Worm (Caenorhabditis elegans): Measurements from ENCODE around the gene syg-2.

The syg-2 gene

ce11 chrX:14637445-14637844 is 17.3 kb upstream of the syg-2 start:
- TF ChIP-seq tbx-2 (tag; optimal IDR thresholded peaks at IDR 0.05) = no peak
- TF ChIP-seq snpc-4 (tag; optimal IDR thresholded peaks at IDR 0.05) = peak; percentile 76

DNA sequence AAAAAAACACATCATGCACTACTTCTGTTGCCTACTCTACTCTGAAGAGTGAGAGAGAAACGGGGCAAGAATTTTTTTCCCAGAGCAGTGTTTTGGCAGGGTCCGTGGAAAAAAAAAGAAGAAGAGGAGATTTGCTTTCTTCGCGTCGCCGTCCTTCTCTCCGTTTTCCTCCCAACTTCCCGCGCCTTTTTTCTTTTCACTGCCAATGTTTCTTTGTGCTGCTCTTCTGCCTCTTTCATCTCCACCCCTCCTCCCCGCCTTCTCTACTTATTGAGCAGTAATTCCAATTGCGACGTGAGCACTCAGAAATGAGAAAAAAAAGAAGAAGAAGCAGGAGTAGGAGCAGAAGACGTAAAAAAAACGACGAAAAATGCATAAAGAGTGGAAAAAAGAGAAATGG is 14.8 kb upstream of the syg-2 start:
- TF ChIP-seq ceh-9 (tag; optimal IDR thresholded peaks at IDR 0.05) = no peak
- TF ChIP-seq sea-2 (GFP tag; optimal IDR thresholded peaks at IDR 0.05) = no peak
- TF ChIP-seq nhr-28 (tag; optimal IDR thresholded peaks at IDR 0.05) = no peak
- TF ChIP-seq hmg-11 (tag; optimal IDR thresholded peaks at IDR 0.05) = peak; percentile 15
- TF ChIP-seq ZK546.5 (tag; optimal IDR thresholded peaks at IDR 0.05) = no peak
- TF ChIP-seq daf-12 (tag; optimal IDR thresholded peaks at IDR 0.05) = no peak
- peak; percentile 95 for TF ChIP-seq fkh-10 (GFP tag; optimal IDR thresholded peaks at IDR 0.05)
- no peak for TF ChIP-seq nhr-43 (tag; optimal IDR thresholded peaks at IDR 0.05; ENCODE audit: poor library complexity, severe bottlenecking)
- TF ChIP-seq fkh-2 (tag; optimal IDR thresholded peaks at IDR 0.05) = no peak
- TF ChIP-seq egl-5 (tag; optimal IDR thresholded peaks at IDR 0.05) = no peak
- no peak for TF ChIP-seq egl-27 (tag; optimal IDR thresholded peaks at IDR 0.05)
- TF ChIP-seq nhr-67 (tag; optimal IDR thresholded peaks at IDR 0.05) = no peak
- peak; percentile 32 for TF ChIP-seq tbx-2 (tag; optimal IDR thresholded peaks at IDR 0.05)
- TF ChIP-seq nhr-25 (tag; optimal IDR thresholded peaks at IDR 0.05) = no peak
- peak; percentile 42 for TF ChIP-seq lin-39 (tag; optimal IDR thresholded peaks at IDR 0.05)
- TF ChIP-seq ceh-28 (tag; optimal IDR thresholded peaks at IDR 0.05) = no peak
- TF ChIP-seq unc-62 (GFP tag; optimal IDR thresholded peaks at IDR 0.05) = no peak
- TF ChIP-seq unc-39 (tag; optimal IDR thresholded peaks at IDR 0.05) = no peak
- no peak for TF ChIP-seq snpc-4 (tag; optimal IDR thresholded peaks at IDR 0.05)
- TF ChIP-seq nfya-1 (tag; optimal IDR thresholded peaks at IDR 0.05; ENCODE audit: insufficient read depth) = peak; percentile 71
- TF ChIP-seq ama-1 (optimal IDR thresholded peaks at IDR 0.05) = no peak
- TF ChIP-seq skn-1 (tag; optimal IDR thresholded peaks at IDR 0.05) = no peak
- TF ChIP-seq eor-1 (tag; optimal IDR thresholded peaks at IDR 0.05) = no peak
- TF ChIP-seq nhr-12 (tag; optimal IDR thresholded peaks at IDR 0.05) = no peak
- TF ChIP-seq fos-1 (tag; optimal IDR thresholded peaks at IDR 0.05) = no peak
- TF ChIP-seq elt-3 (tag; optimal IDR thresholded peaks at IDR 0.05) = no peak
- TF ChIP-seq mdl-1 (tag; optimal IDR thresholded peaks at IDR 0.05) = no peak
- TF ChIP-seq jun-1 (tag; optimal IDR thresholded peaks at IDR 0.05) = no peak
- no peak for TF ChIP-seq nhr-76 (tag; optimal IDR thresholded peaks at IDR 0.05)
- TF ChIP-seq ceh-82 (tag; optimal IDR thresholded peaks at IDR 0.05) = no peak
- no peak for TF ChIP-seq ceh-16 (tag; optimal IDR thresholded peaks at IDR 0.05)
- no peak for TF ChIP-seq ztf-11 (tag; optimal IDR thresholded peaks at IDR 0.05)
- TF ChIP-seq pqm-1 (tag; optimal IDR thresholded peaks at IDR 0.05) = no peak
- no peak for TF ChIP-seq nhr-237 (tag; optimal IDR thresholded peaks at IDR 0.05)
- no peak for TF ChIP-seq lin-15B (tag; optimal IDR thresholded peaks at IDR 0.05)
- no peak for TF ChIP-seq lsy-12 (tag; optimal IDR thresholded peaks at IDR 0.05)
- TF ChIP-seq mml-1 (tag; optimal IDR thresholded peaks at IDR 0.05) = no peak
- TF ChIP-seq pha-4 (tag; optimal IDR thresholded peaks at IDR 0.05) = no peak
- no peak for TF ChIP-seq nhr-23 (tag; optimal IDR thresholded peaks at IDR 0.05)
- no peak for TF ChIP-seq ztf-4 (tag; optimal IDR thresholded peaks at IDR 0.05)
- no peak for TF ChIP-seq nhr-77 (tag; optimal IDR thresholded peaks at IDR 0.05)
- TF ChIP-seq nhr-11 (tag; optimal IDR thresholded peaks at IDR 0.05) = no peak
- TF ChIP-seq elt-2 (tag; optimal IDR thresholded peaks at IDR 0.05) = no peak
- TF ChIP-seq elt-1 (tag; optimal IDR thresholded peaks at IDR 0.05) = no peak

ce11 chrX:14645392-14645791 is 9.4 kb upstream of the syg-2 start, which contains the start of gene F54E4.4:
Gene F54E4.4 (minus strand): TSS chrX:14645492.
- TF ChIP-seq elt-3 (tag; optimal IDR thresholded peaks at IDR 0.05) (no peak), ceh-9 (tag; optimal IDR thresholded peaks at IDR 0.05) (no peak), mdl-1 (tag; optimal IDR thresholded peaks at IDR 0.05) (no peak), egl-5 (tag; optimal IDR thresholded peaks at IDR 0.05) (no peak), ceh-16 (tag; optimal IDR thresholded peaks at IDR 0.05) (no peak), nhr-25 (tag; optimal IDR thresholded peaks at IDR 0.05) (no peak)
